Fruit fly (Drosophila melanogaster) whole organism, wandering third instar larva: Measurements from ENCODE around the gene CG14204.

Experiments
- Abd-B ChIP-seq: fragments of >200 bp; optimal IDR thresholded peaks from 2 replicates; lab custom pipeline; 2017; ENCODE audit warnings: missing biosample characterization, missing genetic modification characterization
- CG32264 ChIP-seq: fragments of 200-800 bp; sonication (Bioruptor generic); optimal IDR thresholded peaks from 2 replicates; lab custom pipeline; 2016; ENCODE audit warnings: missing biosample characterization, missing genetic modification characterization
- CG9705 ChIP-seq: fragments of 200-800 bp; sonication (Bioruptor generic); optimal IDR thresholded peaks from 2 replicates; lab custom pipeline; 2018; ENCODE audit warnings: missing biosample characterization, mild to moderate bottlenecking, missing genetic modification characterization
- CrebA ChIP-seq: fragments of 200-800 bp; sonication (Bioruptor generic); optimal IDR thresholded peaks from 2 replicates; lab custom pipeline; 2016; ENCODE audit warnings: missing biosample characterization, mild to moderate bottlenecking, missing genetic modification characterization, borderline replicate concordance
- Dfd ChIP-seq: fragments of >200 bp; optimal IDR thresholded peaks from 2 replicates; lab custom pipeline; 2017; ENCODE audit warnings: missing biosample characterization, missing genetic modification characterization
- Dif ChIP-seq: fragments of 200-275, 200-300 bp; sonication (Bioruptor generic); optimal IDR thresholded peaks from 2 replicates; lab custom pipeline; 2018; ENCODE audit warnings: missing biosample characterization, missing genetic modification characterization; ENCODE audit not compliant: partially characterized antibody
- GATAd ChIP-seq: sonication (Bioruptor generic); optimal IDR thresholded peaks from 2 replicates; lab custom pipeline; 2016; ENCODE audit warnings: missing biosample characterization, missing genetic modification characterization
- HLH106 ChIP-seq: fragments of 200-800 bp; optimal IDR thresholded peaks from 3 replicates; lab custom pipeline; 2019; ENCODE audit warnings: missing biosample characterization, mild to moderate bottlenecking, missing genetic modification characterization, moderate library complexity
- Hnf4 ChIP-seq: fragments of 200-800 bp; sonication (Bioruptor generic); optimal IDR thresholded peaks from 2 replicates; lab custom pipeline; 2016; ENCODE audit warnings: missing biosample characterization, mild to moderate bottlenecking, missing genetic modification characterization
- Hr78 ChIP-seq: fragments of >200 bp; optimal IDR thresholded peaks from 2 replicates; lab custom pipeline; 2017; ENCODE audit warnings: missing biosample characterization, missing genetic modification characterization
- Hr83 ChIP-seq: fragments of 200-300 bp; sonication (Bioruptor generic); optimal IDR thresholded peaks from 2 replicates; lab custom pipeline; 2016; ENCODE audit warnings: missing biosample characterization, mild to moderate bottlenecking, missing genetic modification characterization, moderate library complexity; ENCODE audit not compliant: poor library complexity, severe bottlenecking
- Jra ChIP-seq: sonication (Bioruptor generic); optimal IDR thresholded peaks from 2 replicates; lab custom pipeline; 2016; ENCODE audit warnings: missing biosample characterization, missing genetic modification characterization
- Mio ChIP-seq: sonication (Bioruptor generic); optimal IDR thresholded peaks from 2 replicates; lab custom pipeline; 2016; ENCODE audit warnings: missing biosample characterization, missing genetic modification characterization
- Myc ChIP-seq: fragments of >200 bp; optimal IDR thresholded peaks from 2 replicates; lab custom pipeline; 2017
- N ChIP-seq: fragments of >200 bp; optimal IDR thresholded peaks from 2 replicates; lab custom pipeline; 2018; ENCODE audit warnings: missing biosample characterization, missing external identifiers, missing genetic modification characterization
- OdsH ChIP-seq: fragments of 200-800 bp; sonication (Bioruptor generic); optimal IDR thresholded peaks from 2 replicates; lab custom pipeline; 2016; ENCODE audit warnings: missing biosample characterization, mild to moderate bottlenecking, missing genetic modification characterization
- Rel ChIP-seq, 2 experiments: fragments of 200-800 bp; sonication (Bioruptor generic) in 1 of 2; optimal IDR thresholded peaks; 2 replicates in 1 of 2; 3 replicates in 1 of 2; lab custom pipeline; 2016 to 2019; ENCODE audit warnings: mild to moderate bottlenecking in 2 of 2, missing biosample characterization in 2 of 2, missing genetic modification characterization in 2 of 2, moderate library complexity in 1 of 2
- Sp1 ChIP-seq: fragments of 200-800 bp; sonication (Bioruptor generic); optimal IDR thresholded peaks from 3 replicates; lab custom pipeline; 2019; ENCODE audit warnings: missing biosample characterization, mild to moderate bottlenecking, missing genetic modification characterization, moderate library complexity
- Vsx2 ChIP-seq: fragments of 200-300, 225-300 bp; sonication (Bioruptor generic); optimal IDR thresholded peaks from 2 replicates; lab custom pipeline; 2018; ENCODE audit warnings: missing biosample characterization, missing genetic modification characterization; ENCODE audit not compliant: partially characterized antibody
- br ChIP-seq: fragments of 200-800 bp; sonication (Bioruptor generic); optimal IDR thresholded peaks from 2 replicates; lab custom pipeline; 2016; ENCODE audit warnings: missing biosample characterization, missing genetic modification characterization
- brk ChIP-seq: fragments of 200-800 bp; sonication (Bioruptor generic); optimal IDR thresholded peaks from 2 replicates; lab custom pipeline; 2016; ENCODE audit warnings: missing biosample characterization, mild to moderate bottlenecking, missing genetic modification characterization
- dl ChIP-seq, 2 experiments: fragments of 175-275, 200-275 bp in 1 of 2; fragments of 200-275 bp in 1 of 2; sonication (Bioruptor generic); optimal IDR thresholded peaks; lab custom pipeline; 2018; ENCODE audit warnings: mild to moderate bottlenecking in 2 of 2, missing biosample characterization in 2 of 2, missing genetic modification characterization in 2 of 2, moderate library complexity in 2 of 2; ENCODE audit not compliant: partially characterized antibody in 2 of 2, insufficient read depth in 1 of 2
- dmrt93B ChIP-seq: fragments of 200-800 bp; sonication (Bioruptor generic); optimal IDR thresholded peaks from 2 replicates; lab custom pipeline; 2018; ENCODE audit warnings: missing biosample characterization, mild to moderate bottlenecking, missing genetic modification characterization
- dsf ChIP-seq: sonication (Bioruptor generic); optimal IDR thresholded peaks from 2 replicates; lab custom pipeline; 2016; ENCODE audit warnings: missing biosample characterization, missing genetic modification characterization, borderline replicate concordance
- ey ChIP-seq: fragments of 200-800 bp; sonication (Bioruptor generic); optimal IDR thresholded peaks from 2 replicates; lab custom pipeline; 2016; ENCODE audit warnings: missing biosample characterization, missing genetic modification characterization
- foxo ChIP-seq, 2 experiments: fragments of 200-800 bp; sonication (Bioruptor generic); optimal IDR thresholded peaks; 2 replicates in 1 of 2; 3 replicates in 1 of 2; lab custom pipeline; 2016 to 2017; ENCODE audit warnings: missing biosample characterization in 2 of 2, missing genetic modification characterization in 2 of 2
- fru ChIP-seq: fragments of 200-800 bp; sonication (Bioruptor generic); optimal IDR thresholded peaks from 3 replicates; lab custom pipeline; 2016; ENCODE audit warnings: missing biosample characterization, mild to moderate bottlenecking, missing genetic modification characterization
- h ChIP-seq: fragments of 200-800 bp; sonication (Bioruptor generic); optimal IDR thresholded peaks from 3 replicates; lab custom pipeline; 2016; ENCODE audit warnings: missing biosample characterization, mild to moderate bottlenecking, missing genetic modification characterization
- lola ChIP-seq: fragments of >200 bp; optimal IDR thresholded peaks from 2 replicates; lab custom pipeline; 2017; ENCODE audit warnings: missing biosample characterization, missing genetic modification characterization
- pan ChIP-seq: fragments of >200 bp; optimal IDR thresholded peaks from 2 replicates; lab custom pipeline; 2017
- psq ChIP-seq: fragments of 200-800 bp; sonication (Bioruptor generic); optimal IDR thresholded peaks from 3 replicates; lab custom pipeline; 2017; ENCODE audit warnings: missing biosample characterization, mild to moderate bottlenecking, missing genetic modification characterization, moderate library complexity
- rgr ChIP-seq: fragments of 200-800 bp; sonication (Bioruptor generic); optimal IDR thresholded peaks from 3 replicates; lab custom pipeline; 2016; ENCODE audit warnings: missing biosample characterization, mild to moderate bottlenecking, missing genetic modification characterization
- sage ChIP-seq: fragments of 200-800 bp; sonication (Bioruptor generic); optimal IDR thresholded peaks from 2 replicates; lab custom pipeline; 2016; ENCODE audit warnings: missing biosample characterization, mild to moderate bottlenecking, missing genetic modification characterization
- sv ChIP-seq: fragments of 200-800 bp; sonication (Bioruptor generic); optimal IDR thresholded peaks from 3 replicates; lab custom pipeline; 2016; ENCODE audit warnings: missing biosample characterization, missing genetic modification characterization
- tai ChIP-seq: sonication (Bioruptor generic); optimal IDR thresholded peaks from 2 replicates; lab custom pipeline; 2016; ENCODE audit warnings: missing biosample characterization, missing genetic modification characterization
- woc ChIP-seq: sonication (Bioruptor generic); optimal IDR thresholded peaks from 2 replicates; lab custom pipeline; 2016; ENCODE audit warnings: missing biosample characterization, mild to moderate bottlenecking, missing genetic modification characterization

The CG14204 gene

DNA sequence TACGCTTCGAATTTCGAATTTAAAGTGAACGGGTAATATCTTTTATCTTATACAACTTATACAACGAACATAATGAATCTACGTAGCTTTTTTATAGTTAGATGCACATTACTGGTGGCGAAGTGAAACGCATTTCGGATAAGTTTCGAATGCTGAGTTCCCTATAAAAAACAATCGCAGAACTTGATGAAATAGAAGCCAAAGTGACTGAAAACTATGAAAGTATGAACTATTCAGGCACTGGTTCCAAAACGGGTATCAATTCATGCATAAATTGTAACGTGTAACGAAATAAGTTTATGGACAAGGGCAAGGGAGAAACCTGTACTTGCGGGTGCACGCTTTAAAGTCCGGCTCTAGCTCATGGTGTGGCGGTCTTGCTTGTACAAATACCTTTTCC, 12.4 kb downstream of the CG14204 start:
- no peak for TF ChIP-seq dl (GFP tag; optimal IDR thresholded peaks at IDR 0.05; lab: Kevin White, UChicago; ENCODE audit: insufficient read depth in 1 of 2, partially characterized antibody in 2 of 2)
- no peak for TF ChIP-seq woc (GFP tag; lab: Kevin White, UChicago)
- no peak for TF ChIP-seq tai
- TF ChIP-seq h (GFP tag; lab: Kevin White, UChicago): no peak
- no peak for TF ChIP-seq lola (GFP tag; lab: Kevin White, UChicago)
- no peak for TF ChIP-seq Abd-B (GFP tag; lab: Kevin White, UChicago)
- TF ChIP-seq Hr83 (GFP tag; lab: Kevin White, UChicago): no peak
- TF ChIP-seq Rel (GFP tag; optimal IDR thresholded peaks at IDR 0.05; lab: Kevin White, UChicago): no peak
- no peak for TF ChIP-seq Rel (tag; optimal IDR thresholded peaks at IDR 0.05; lab: Kevin White, UChicago)
- no peak for TF ChIP-seq psq
- TF ChIP-seq br (GFP tag; lab: Kevin White, UChicago): no peak
- TF ChIP-seq CG32264 (GFP tag; lab: Kevin White, UChicago): no peak
- no peak for TF ChIP-seq brk (GFP tag; lab: Kevin White, UChicago)
- TF ChIP-seq HLH106 (tag; lab: Kevin White, UChicago): no peak
- no peak for TF ChIP-seq GATAd
- TF ChIP-seq dsf (GFP tag; lab: Kevin White, UChicago): no peak
- no peak for TF ChIP-seq Dfd
- no peak for TF ChIP-seq Dif (GFP tag; lab: Kevin White, UChicago)
- TF ChIP-seq Mio: no peak

DNA sequence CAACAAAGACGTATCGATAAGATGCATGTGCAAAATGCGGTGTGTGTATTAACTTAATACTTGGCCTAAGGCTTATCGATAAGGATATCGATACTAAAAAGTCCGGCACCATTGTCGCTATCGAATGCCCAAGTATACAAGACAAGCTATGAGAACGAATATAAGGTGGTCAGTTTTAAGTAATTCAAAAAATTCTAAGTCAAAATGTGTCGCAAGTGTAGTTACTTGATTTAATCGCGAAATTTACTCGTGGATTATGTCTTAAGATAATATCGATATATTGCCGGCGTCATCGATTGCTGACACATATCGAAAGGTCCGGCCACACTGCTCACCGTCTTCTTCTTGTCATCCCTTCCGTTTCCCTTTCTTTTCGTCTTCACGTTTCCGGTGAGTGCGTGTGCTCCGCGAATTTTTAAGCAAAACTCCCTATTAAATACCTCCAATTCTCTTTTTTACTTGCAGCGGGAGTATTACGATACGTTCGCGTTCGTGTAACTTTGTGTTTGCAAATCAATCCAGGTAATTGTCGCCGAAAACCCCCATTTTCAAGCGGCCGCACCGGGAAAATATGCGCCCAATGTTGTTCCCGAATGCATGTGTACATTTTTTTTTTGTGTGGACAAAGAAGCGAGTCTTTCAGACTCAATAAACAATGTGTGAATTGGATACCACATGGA, 14.4 kb downstream of the CG14204 start, which contains the start of gene RpS10b:
Gene RpS10b (plus strand): TSS at position 348 of the 680 bp plus-strand sequence.
- peak; percentile 86 for TF ChIP-seq br (GFP tag; lab: Kevin White, UChicago)
- no peak for TF ChIP-seq pan
- peak; percentile 70 for TF ChIP-seq Hnf4 (GFP tag; lab: Kevin White, UChicago)
- peak; percentile 63 for TF ChIP-seq Jra (GFP tag; lab: Kevin White, UChicago)
- no peak for TF ChIP-seq tai
- TF ChIP-seq foxo (GFP tag; optimal IDR thresholded peaks at IDR 0.05; lab: Kevin White, UChicago): peak in 1 of 2 experiments; percentile 49
- peak; percentile 40 for TF ChIP-seq CG32264 (GFP tag; lab: Kevin White, UChicago)
- TF ChIP-seq rgr (GFP tag; lab: Kevin White, UChicago): peak; percentile 88
- peak; percentile 43 for TF ChIP-seq Myc (lab: Kevin White, UChicago)
- peak; percentile 52 for TF ChIP-seq Mio
- peak; percentile 65 for TF ChIP-seq fru (GFP tag; lab: Kevin White, UChicago)
- TF ChIP-seq ey: peak; percentile 60
- no peak for TF ChIP-seq N (GFP tag; lab: Kevin White, UChicago)
- TF ChIP-seq dmrt93B (GFP tag; lab: Kevin White, UChicago): peak; percentile 94
- peak; percentile 92 for TF ChIP-seq CG9705 (GFP tag; lab: Kevin White, UChicago)
- TF ChIP-seq brk (GFP tag; lab: Kevin White, UChicago): peak; percentile 36
- peak; percentile 38 for TF ChIP-seq dsf (GFP tag; lab: Kevin White, UChicago)
- no peak for TF ChIP-seq Vsx2 (GFP tag; lab: Kevin White, UChicago)
- no peak for TF ChIP-seq Hr78 (GFP tag; lab: Kevin White, UChicago)
- TF ChIP-seq h (GFP tag; lab: Kevin White, UChicago): peak; percentile 86
- no peak for TF ChIP-seq sage (GFP tag; lab: Kevin White, UChicago)
- TF ChIP-seq GATAd: peak; percentile 3
- peak; percentile 90 for TF ChIP-seq Sp1
- TF ChIP-seq woc (GFP tag; lab: Kevin White, UChicago): peak; percentile 61
- TF ChIP-seq HLH106 (tag; lab: Kevin White, UChicago): peak; percentile 73
- peak; percentile 79 for TF ChIP-seq OdsH
- peak; percentile 66 for TF ChIP-seq psq
- TF ChIP-seq Hr83 (GFP tag; lab: Kevin White, UChicago): peak; percentile 78
- TF ChIP-seq Rel (GFP tag; optimal IDR thresholded peaks at IDR 0.05; lab: Kevin White, UChicago): peak; percentile 23
- peak; percentile 65 for TF ChIP-seq Rel (tag; optimal IDR thresholded peaks at IDR 0.05; lab: Kevin White, UChicago)
- TF ChIP-seq CrebA (GFP tag; lab: Kevin White, UChicago): no peak
- peak; percentile 58 for TF ChIP-seq sv (GFP tag; lab: Kevin White, UChicago)
